Fruit fly (Drosophila melanogaster) whole organism, embryonic: ENCODE results near the gene CG9919.
A peak's percentile ranks its signal among the peaks of the same experiment; 100 is the strongest.

Source experiments
- Abd-B ChIP-seq: fragments of 200-800 bp; sonication (Bioruptor generic); optimal IDR thresholded peaks from 2 replicates; lab custom pipeline; 2018; ENCODE audit warnings: missing biosample characterization, mild to moderate bottlenecking, missing genetic modification characterization, moderate library complexity
- Awh ChIP-seq: fragments of 200-800 bp; sonication (Bioruptor generic); IDR thresholded peaks from 2 replicates; pipeline ENCODE4, ENCODE4 v1.3.6; 2022; ENCODE audit warnings: missing biosample characterization, missing genetic modification characterization
- Bgb ChIP-seq: fragments of 200-800 bp; sonication (Bioruptor generic); IDR thresholded peaks from 2 replicates; pipeline ENCODE4 v1.3.6; 2022; ENCODE audit warnings: missing biosample characterization, missing genetic modification characterization; ENCODE audit not compliant: partially characterized antibody
- Blimp-1 ChIP-seq: fragments of 200-800 bp; sonication (Bioruptor generic); optimal IDR thresholded peaks from 3 replicates; lab custom pipeline; 2018; ENCODE audit warnings: missing biosample characterization, missing genetic modification characterization, mild to moderate bottlenecking, moderate library complexity, missing genetic modification reagents
- CG10147 ChIP-seq: fragments of 200-800 bp; sonication (Bioruptor generic); optimal IDR thresholded peaks from 2 replicates; lab custom pipeline; 2019; ENCODE audit warnings: missing biosample characterization, mild to moderate bottlenecking, missing genetic modification characterization, moderate library complexity
- CG10543 ChIP-seq: fragments of 200-800 bp; sonication (Bioruptor generic); optimal IDR thresholded peaks from 3 replicates; lab custom pipeline; 2017; ENCODE audit warnings: missing biosample characterization, mild to moderate bottlenecking, missing genetic modification characterization, moderate library complexity
- CG11560 ChIP-seq: fragments of 200-800 bp; sonication (Bioruptor generic); IDR thresholded peaks from 3 replicates; pipeline ENCODE4 v1.3.6; 2022; ENCODE audit warnings: missing biosample characterization, missing genetic modification characterization
- CG11695 ChIP-seq: fragments of 200-800 bp; sonication (Bioruptor generic); IDR thresholded peaks from 3 replicates; pipeline ENCODE4 v1.3.6; 2022; ENCODE audit warnings: missing biosample characterization, missing genetic modification characterization
- CG12942 ChIP-seq: fragments of 200-800 bp; sonication (Bioruptor generic); optimal IDR thresholded peaks from 3 replicates; lab custom pipeline; 2016; ENCODE audit warnings: missing biosample characterization, missing genetic modification characterization
- CG13894 ChIP-seq: fragments of 200-800 bp; sonication (Bioruptor generic); optimal IDR thresholded peaks from 3 replicates; lab custom pipeline; 2018; ENCODE audit warnings: missing biosample characterization, mild to moderate bottlenecking, missing genetic modification characterization, moderate library complexity
- CG16779 ChIP-seq: fragments of 200-800 bp; sonication (Bioruptor generic); IDR thresholded peaks from 2 replicates; pipeline ENCODE4 v1.3.6; 2022; ENCODE audit warnings: missing biosample characterization, missing genetic modification characterization
- CG16815 ChIP-seq: fragments of 200-800 bp; sonication (Bioruptor generic); optimal IDR thresholded peaks from 3 replicates; lab custom pipeline; 2017; ENCODE audit warnings: missing biosample characterization, mild to moderate bottlenecking, missing genetic modification characterization
- CG17361 ChIP-seq: fragments of 200-800 bp; sonication (Bioruptor generic); IDR thresholded peaks from 3 replicates; pipeline ENCODE4 v1.3.6; 2022; ENCODE audit warnings: missing biosample characterization, missing genetic modification characterization
- CG2678 ChIP-seq: fragments of 200-800 bp; sonication (Bioruptor generic); optimal IDR thresholded peaks from 3 replicates; lab custom pipeline; 2019; ENCODE audit warnings: missing biosample characterization, mild to moderate bottlenecking, missing genetic modification characterization, moderate library complexity
- CG2712 ChIP-seq: fragments of 200-800 bp; optimal IDR thresholded peaks from 3 replicates; lab custom pipeline; 2019; ENCODE audit warnings: missing biosample characterization, mild to moderate bottlenecking, missing genetic modification characterization, moderate library complexity
- CG31365 ChIP-seq: fragments of 200-800 bp; sonication (Bioruptor generic); optimal IDR thresholded peaks from 2 replicates; lab custom pipeline; 2018; ENCODE audit warnings: missing biosample characterization, mild to moderate bottlenecking, missing genetic modification characterization
- CG33213 ChIP-seq: fragments of 200-800 bp; sonication (Bioruptor generic); optimal IDR thresholded peaks from 3 replicates; lab custom pipeline; 2016; ENCODE audit warnings: missing biosample characterization, missing genetic modification characterization
- CG33557 ChIP-seq: fragments of 200-800 bp; sonication (Bioruptor generic); optimal IDR thresholded peaks from 2 replicates; lab custom pipeline; 2019; ENCODE audit warnings: missing biosample characterization, mild to moderate bottlenecking, missing genetic modification characterization, moderate library complexity
- CG3407 ChIP-seq: fragments of 200-800 bp; sonication (Bioruptor generic); optimal IDR thresholded peaks from 2 replicates; lab custom pipeline; 2018; ENCODE audit warnings: missing biosample characterization, mild to moderate bottlenecking, missing genetic modification characterization
- CG34224 ChIP-seq: fragments of 200-800 bp; sonication (Bioruptor generic); IDR thresholded peaks from 3 replicates; pipeline ENCODE4 v1.3.6; 2022; ENCODE audit warnings: missing biosample characterization, missing genetic modification characterization; ENCODE audit not compliant: partially characterized antibody
- CG3995 ChIP-seq: fragments of 200-800 bp; sonication (Bioruptor generic); optimal IDR thresholded peaks from 3 replicates; lab custom pipeline; 2016; ENCODE audit warnings: missing biosample characterization, missing genetic modification characterization
- CG8924 ChIP-seq: fragments of 200-800 bp; optimal IDR thresholded peaks from 3 replicates; lab custom pipeline; 2019; ENCODE audit warnings: missing biosample characterization, mild to moderate bottlenecking, missing genetic modification characterization, moderate library complexity
- D19A ChIP-seq: fragments of 200-800 bp; optimal IDR thresholded peaks from 3 replicates; lab custom pipeline; 2019; ENCODE audit warnings: missing biosample characterization, mild to moderate bottlenecking, missing genetic modification characterization, moderate library complexity
- Dek ChIP-seq: fragments of 200-800 bp; sonication (Bioruptor generic); optimal IDR thresholded peaks from 3 replicates; lab custom pipeline; 2019; ENCODE audit warnings: missing biosample characterization, mild to moderate bottlenecking, missing genetic modification characterization, moderate library complexity
- Dip2 ChIP-seq: fragments of 200-800 bp; sonication (Bioruptor generic); IDR thresholded peaks from 2 replicates; pipeline ENCODE4 v1.3.6; 2022; ENCODE audit warnings: missing biosample characterization, missing genetic modification characterization
- Doc3 ChIP-seq: fragments of 200-800 bp; sonication (Bioruptor generic); IDR thresholded peaks from 3 replicates; pipeline ENCODE4 v1.3.6; 2022; ENCODE audit warnings: missing biosample characterization, missing genetic modification characterization; ENCODE audit not compliant: partially characterized antibody
- Fer1 ChIP-seq: fragments of 200-800 bp; sonication (Bioruptor generic); optimal IDR thresholded peaks from 2 replicates; lab custom pipeline; 2017; ENCODE audit warnings: missing biosample characterization, mild to moderate bottlenecking, missing genetic modification characterization
- Fer3 ChIP-seq: fragments of 200-800 bp; sonication (Bioruptor generic); optimal IDR thresholded peaks from 2 replicates; lab custom pipeline; 2018; ENCODE audit warnings: missing biosample characterization, mild to moderate bottlenecking, missing genetic modification characterization, moderate library complexity
- GATAe ChIP-seq: fragments of 200-800 bp; sonication (Bioruptor generic); conservative IDR thresholded peaks from 2 replicates; pipeline ENCODE4 v1.3.6; 2022; ENCODE audit warnings: missing biosample characterization, missing genetic modification characterization
- MTF-1 ChIP-seq: fragments of 200-800 bp; sonication (Bioruptor generic); optimal IDR thresholded peaks from 2 replicates; lab custom pipeline; 2018; ENCODE audit warnings: missing biosample characterization, mild to moderate bottlenecking, missing genetic modification characterization, borderline replicate concordance
- Neu2 ChIP-seq: fragments of 200-800 bp; sonication (Bioruptor generic); optimal IDR thresholded peaks from 3 replicates; lab custom pipeline; 2016; ENCODE audit warnings: missing biosample characterization, missing genetic modification characterization, borderline replicate concordance
- Nf-YA ChIP-seq: fragments of 200-800 bp; sonication (Bioruptor generic); IDR thresholded peaks from 2 replicates; pipeline ENCODE4 v1.3.6; 2022; ENCODE audit warnings: missing biosample characterization, missing genetic modification characterization
- Xrp1 ChIP-seq: fragments of 200-800 bp; sonication (Bioruptor generic); IDR thresholded peaks from 2 replicates; pipeline ENCODE4 v1.3.6; 2022; ENCODE audit warnings: missing biosample characterization, missing genetic modification characterization
- YL-1 ChIP-seq: fragments of 200-800 bp; sonication (Bioruptor generic); optimal IDR thresholded peaks from 3 replicates; lab custom pipeline; 2017; ENCODE audit warnings: missing biosample characterization, mild to moderate bottlenecking, missing genetic modification characterization
- az2 ChIP-seq: fragments of 200-800 bp; sonication (Bioruptor generic); optimal IDR thresholded peaks from 3 replicates; lab custom pipeline; 2016; ENCODE audit warnings: missing biosample characterization, missing genetic modification characterization
- bab2 ChIP-seq: fragments of 200-800 bp; sonication (Bioruptor generic); optimal IDR thresholded peaks from 2 replicates; lab custom pipeline; 2016; ENCODE audit warnings: missing biosample characterization, missing genetic modification characterization
- btn ChIP-seq: fragments of 200-800 bp; sonication (Bioruptor generic); optimal IDR thresholded peaks from 2 replicates; lab custom pipeline; 2016; ENCODE audit warnings: missing biosample characterization, missing genetic modification characterization
- cad ChIP-seq: fragments of >200 bp; optimal IDR thresholded peaks from 2 replicates; lab custom pipeline; 2017; ENCODE audit warnings: missing biosample characterization, missing genetic modification characterization
- fd64A ChIP-seq: fragments of 200-800 bp; sonication (Bioruptor generic); optimal IDR thresholded peaks from 3 replicates; lab custom pipeline; 2018; ENCODE audit warnings: missing biosample characterization, mild to moderate bottlenecking, missing genetic modification characterization
- ham ChIP-seq: fragments of 200-800 bp; sonication (Bioruptor generic); IDR thresholded peaks from 2 replicates; pipeline ENCODE4 v1.3.6; 2022; ENCODE audit warnings: missing biosample characterization, missing genetic modification characterization
- jigr1 ChIP-seq: fragments of 200-800 bp; sonication (Bioruptor generic); IDR thresholded peaks from 3 replicates; pipeline ENCODE4 v1.3.6; 2022; ENCODE audit warnings: missing biosample characterization, missing genetic modification characterization
- luna ChIP-seq: fragments of 200-800 bp; sonication (Bioruptor generic); optimal IDR thresholded peaks from 2 replicates; lab custom pipeline; 2016; ENCODE audit warnings: missing biosample characterization, missing genetic modification characterization
- pan ChIP-seq, 4 experiments: fragments of >200 bp in 3 of 4; fragments of 200-800 bp in 1 of 4; sonication (Bioruptor generic) in 1 of 4; optimal IDR thresholded peaks in 3 of 4; IDR thresholded peaks in 1 of 4; 2 replicates each; pipeline versions ENCODE4 v1.3.6 to Lab custom; 2017 to 2022; ENCODE audit warnings: missing biosample characterization in 2 of 4, missing genetic modification characterization in 2 of 4, mixed read lengths in 1 of 4
- phol ChIP-seq: fragments of 200-800 bp; sonication (Bioruptor generic); optimal IDR thresholded peaks from 3 replicates; lab custom pipeline; 2018; ENCODE audit warnings: missing biosample characterization, mild to moderate bottlenecking, missing genetic modification characterization, moderate library complexity
- sd ChIP-seq: fragments of 200-800 bp; sonication (Bioruptor generic); optimal IDR thresholded peaks from 3 replicates; lab custom pipeline; 2018; ENCODE audit warnings: missing biosample characterization, mild to moderate bottlenecking, missing genetic modification characterization, moderate library complexity
- sna ChIP-seq: fragments of 200-800 bp; sonication (Bioruptor generic); IDR thresholded peaks from 2 replicates; pipeline ENCODE4 v1.3.6; 2022; ENCODE audit warnings: missing biosample characterization, missing genetic modification characterization; ENCODE audit not compliant: partially characterized antibody
- ssp ChIP-seq: fragments of 200-800 bp; sonication (Bioruptor generic); IDR thresholded peaks from 2 replicates; pipeline ENCODE4 v1.3.6; 2022; ENCODE audit warnings: missing biosample characterization, missing genetic modification characterization
- trem ChIP-seq: fragments of 200-800 bp; optimal IDR thresholded peaks from 3 replicates; lab custom pipeline; 2019; ENCODE audit warnings: missing biosample characterization, mild to moderate bottlenecking, missing genetic modification characterization, moderate library complexity
- twi ChIP-seq: fragments of 200-800 bp; optimal IDR thresholded peaks from 2 replicates; lab custom pipeline; 2019; ENCODE audit warnings: missing biosample characterization, mild to moderate bottlenecking, missing genetic modification characterization, moderate library complexity
- wor ChIP-seq: fragments of 200-800 bp; sonication (Bioruptor generic); IDR thresholded peaks from 2 replicates; pipeline ENCODE4 v1.3.6; 2022; ENCODE audit warnings: missing biosample characterization, missing genetic modification characterization

CG9919 gene

DNA sequence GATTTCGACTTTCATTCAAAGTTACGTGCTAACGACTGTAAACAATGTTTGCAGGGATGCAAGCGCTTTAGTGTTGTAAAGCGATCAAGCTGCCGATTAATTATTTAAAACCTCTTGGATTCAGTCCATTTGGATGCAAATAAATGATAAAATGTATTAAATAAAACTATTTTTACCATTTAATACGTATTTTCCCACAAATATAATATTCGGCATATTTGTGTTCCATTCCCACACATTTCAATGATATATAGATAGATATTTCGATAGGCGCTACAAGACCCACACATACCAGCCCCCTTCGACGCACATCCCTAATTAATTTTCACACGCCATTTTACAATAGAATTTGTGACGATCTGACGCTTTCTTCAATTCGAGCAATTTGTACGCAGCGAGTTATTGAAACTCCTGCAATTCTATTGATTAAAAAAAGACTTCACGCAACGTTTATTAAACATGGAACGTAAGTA lies 42.0 kb downstream of the CG9919 start, which contains the start of the genes CG32576 and caz (continued):
- TF ChIP-seq Abd-B (no peak), CG2712 (tag; lab: Kevin White, UChicago) (peak; percentile 47), CG10147 (GFP tag; lab: Kevin White, UChicago) (peak; percentile 22), sna (GFP tag; lab: Robert Waterston, UW) (peak; percentile 56; the same call in 1 of the 2 replicates), twi (tag; lab: Kevin White, UChicago) (peak; percentile 22), bab2 (no peak), CG34224 (GFP tag; lab: Robert Waterston, UW) (peak; percentile 60), ssp (GFP tag; lab: Robert Waterston, UW) (no peak), CG11695 (no peak), CG3407 (GFP tag; lab: Kevin White, UChicago) (no peak), Doc3 (peak; percentile 66; the same call in 2 of the 3 replicates), MTF-1 (GFP tag; lab: Kevin White, UChicago) (no peak), luna (GFP tag; lab: Kevin White, UChicago) (no peak), Awh (GFP tag; lab: Robert Waterston, UW) (no peak), CG13894 (tag; lab: Kevin White, UChicago) (no peak), az2 (peak; percentile 29), CG10543 (GFP tag; lab: Kevin White, UChicago) (peak; percentile 74), CG31365 (tag; lab: Kevin White, UChicago) (no peak), Dip2 (GFP tag; lab: Robert Waterston, UW) (no peak), CG33213 (no peak), cad (GFP tag; lab: Kevin White, UChicago) (no peak), Blimp-1 (GFP tag; lab: Kevin White, UChicago) (no peak), wor (GFP tag; lab: Robert Waterston, UW) (no peak), jigr1 (no peak), phol (peak; percentile 89), CG3995 (GFP tag; lab: Kevin White, UChicago) (peak; percentile 28), CG17361 (GFP tag; lab: Robert Waterston, UW) (peak; percentile 70; the same call in 2 of the 3 replicates), Bgb (GFP tag; lab: Robert Waterston, UW) (peak; percentile 35), Nf-YA (no peak), sd (tag; lab: Kevin White, UChicago) (peak; percentile 81), CG11560 (tag; lab: Robert Waterston, UW) (no peak), CG8924 (tag; lab: Kevin White, UChicago) (peak; percentile 60), Dek (no peak), btn (GFP tag; lab: Kevin White, UChicago) (no peak), CG33557 (GFP tag; lab: Kevin White, UChicago) (peak; percentile 25), fd64A (GFP tag; lab: Kevin White, UChicago) (no peak), YL-1 (GFP tag; lab: Kevin White, UChicago) (peak; percentile 84), Xrp1 (GFP tag; lab: Robert Waterston, UW) (peak; percentile 36; the same call in 1 of the 2 replicates), D19A (no peak), ham (no peak), CG12942 (GFP tag; lab: Kevin White, UChicago) (no peak), Fer3 (tag; lab: Kevin White, UChicago) (no peak), CG2678 (tag; lab: Kevin White, UChicago) (no peak), CG16815 (GFP tag; lab: Kevin White, UChicago) (no peak), CG16779 (GFP tag; lab: Robert Waterston, UW) (no peak), Neu2 (no peak), GATAe (GFP tag; lab: Robert Waterston, UW) (no peak), trem (tag; lab: Kevin White, UChicago) (peak; percentile 60), Fer1 (GFP tag; lab: Kevin White, UChicago) (no peak), pan (optimal IDR thresholded peaks at IDR 0.05; lab: Kevin White, UChicago) (no peak), pan (GFP tag; optimal IDR thresholded peaks at IDR 0.05 in 1 of 2, IDR thresholded peaks at IDR 0.05 in 1 of 2) (no peak)
